Fruit fly (Drosophila melanogaster): ENCODE results near the gene dock.

- TF ChIP-seq Pif1B (GFP tag; optimal IDR thresholded peaks at IDR 0.05): no peak
- TF ChIP-seq CG10348 (GFP tag; IDR thresholded peaks at IDR 0.05): no peak
- TF ChIP-seq CG14655 (GFP tag; optimal IDR thresholded peaks at IDR 0.05): no peak
- TF ChIP-seq CG13204 (GFP tag; optimal IDR thresholded peaks at IDR 0.05): no peak
- TF ChIP-seq Pif1A (GFP tag; optimal IDR thresholded peaks at IDR 0.05): no peak
Measured at dm6 chr2L:821242-821985, 4.4 kb upstream of the dock start, which contains the start of gene CG3662.

Data from whole organism, pupa.